Fruit fly (Drosophila melanogaster): ENCODE measurements around the gene CG15498.

CG15498 gene

DNA sequence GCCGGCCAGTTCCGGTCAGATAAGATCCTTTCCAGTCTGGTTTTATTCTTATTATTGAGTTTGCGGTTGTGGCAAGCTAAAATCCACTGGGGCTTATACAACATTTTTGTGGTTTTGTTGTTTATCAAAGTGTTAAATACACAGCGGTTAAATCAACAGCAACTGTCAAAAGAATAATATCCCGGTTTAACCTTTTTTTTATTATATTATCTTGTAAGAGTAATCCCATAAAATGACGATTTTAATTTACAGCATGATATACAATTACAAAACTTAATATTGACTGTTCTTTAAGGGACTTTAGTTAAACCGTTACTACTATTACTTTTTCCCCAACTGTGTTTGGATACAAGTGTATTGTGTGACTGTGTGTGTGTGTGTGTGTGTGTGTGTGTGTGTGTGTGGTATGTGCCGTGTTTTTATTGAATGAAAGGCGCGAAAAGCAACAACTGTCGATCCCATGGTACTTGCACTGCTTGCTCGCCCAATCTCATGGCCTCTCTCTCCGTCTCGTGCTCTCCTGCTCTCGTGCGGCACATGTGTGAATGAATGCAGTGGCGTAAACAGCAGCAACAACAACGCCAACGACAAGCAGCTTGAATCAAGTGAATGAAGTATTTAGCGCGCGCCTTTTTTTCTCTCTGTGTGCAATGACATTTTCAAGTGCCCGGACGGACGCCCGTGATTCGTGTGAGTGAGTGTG is 20.7 kb upstream of the CG15498 start:
- TF ChIP-seq dl (GFP tag; optimal IDR thresholded peaks at IDR 0.05; ENCODE audit: insufficient read depth in 1 of 2, partially characterized antibody in 2 of 2) (peak; percentile 32 to 37), Vsx2 (GFP tag; optimal IDR thresholded peaks at IDR 0.05; ENCODE audit: partially characterized antibody) (peak; percentile 89), Dfd (GFP tag; optimal IDR thresholded peaks at IDR 0.05) (peak; percentile 94), Dif (GFP tag; optimal IDR thresholded peaks at IDR 0.05; ENCODE audit: partially characterized antibody) (peak; percentile 60), foxo (GFP tag; optimal IDR thresholded peaks at IDR 0.05) (peak in 1 of 2 experiments; percentile 23), fru (GFP tag; optimal IDR thresholded peaks at IDR 0.05) (peak; percentile 16), br (GFP tag; optimal IDR thresholded peaks at IDR 0.05) (peak; percentile 5), Hr78 (GFP tag; optimal IDR thresholded peaks at IDR 0.05) (no peak), dsf (GFP tag; optimal IDR thresholded peaks at IDR 0.05; ENCODE audit: borderline replicate concordance) (no peak), psq (GFP tag; optimal IDR thresholded peaks at IDR 0.05) (peak; percentile 49), lola (GFP tag; optimal IDR thresholded peaks at IDR 0.05) (no peak), sv (GFP tag; optimal IDR thresholded peaks at IDR 0.05) (no peak), OdsH (GFP tag; optimal IDR thresholded peaks at IDR 0.05) (peak; percentile 50), Hnf4 (GFP tag; optimal IDR thresholded peaks at IDR 0.05) (peak; percentile 42), h (GFP tag; optimal IDR thresholded peaks at IDR 0.05) (peak; percentile 46), N (GFP tag; optimal IDR thresholded peaks at IDR 0.05) (peak; percentile 41), brk (GFP tag; optimal IDR thresholded peaks at IDR 0.05) (no peak)

dm6 chr3R:21587480-21588055 is 18.6 kb upstream of the CG15498 start:
- TF ChIP-seq Rel (GFP tag; optimal IDR thresholded peaks at IDR 0.05) (no peak), Rel (tag; optimal IDR thresholded peaks at IDR 0.05) (peak; percentile 81), jim (GFP tag; optimal IDR thresholded peaks at IDR 0.05) (no peak)

DNA sequence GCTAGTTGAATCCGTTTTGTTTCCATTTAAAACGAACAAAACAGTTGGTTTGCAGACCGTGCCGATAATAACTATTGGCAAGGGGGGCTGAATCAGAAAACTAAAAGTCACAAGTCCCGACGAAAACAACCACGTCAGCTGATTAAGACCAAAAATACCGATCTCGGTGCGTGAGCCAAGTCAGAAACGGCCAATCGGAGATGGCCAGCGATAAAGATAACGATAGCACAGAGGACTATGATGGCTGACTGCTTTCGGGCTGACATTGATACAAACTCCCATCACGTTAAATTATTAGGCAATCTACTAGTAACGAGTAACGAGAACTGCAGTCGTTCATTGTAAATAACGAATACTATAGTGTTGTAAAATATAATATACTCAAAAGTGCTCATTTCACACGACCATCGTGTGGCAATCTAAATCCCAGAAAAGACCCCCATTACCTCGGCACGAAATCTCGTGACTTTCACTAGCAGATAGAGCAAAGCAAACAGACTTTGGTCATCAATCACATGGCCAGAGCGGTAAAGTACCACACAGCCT is 18.0 kb upstream of the CG15498 start:
- TF ChIP-seq usp (GFP tag; optimal IDR thresholded peaks at IDR 0.05) (no peak), OdsH (GFP tag; optimal IDR thresholded peaks at IDR 0.05) (no peak), tai (GFP tag; optimal IDR thresholded peaks at IDR 0.05) (no peak), lola (GFP tag; optimal IDR thresholded peaks at IDR 0.05) (no peak), pan (optimal IDR thresholded peaks at IDR 0.05) (no peak), Sp1 (GFP tag; optimal IDR thresholded peaks at IDR 0.05) (no peak), rgr (GFP tag; optimal IDR thresholded peaks at IDR 0.05) (no peak), Dif (GFP tag; optimal IDR thresholded peaks at IDR 0.05; ENCODE audit: partially characterized antibody) (no peak), HLH106 (tag; optimal IDR thresholded peaks at IDR 0.05) (no peak), dsf (GFP tag; optimal IDR thresholded peaks at IDR 0.05; ENCODE audit: borderline replicate concordance) (no peak), Mio (GFP tag; optimal IDR thresholded peaks at IDR 0.05) (no peak), GATAd (GFP tag; optimal IDR thresholded peaks at IDR 0.05) (no peak), ey (GFP tag; optimal IDR thresholded peaks at IDR 0.05) (no peak), sage (GFP tag; optimal IDR thresholded peaks at IDR 0.05) (no peak), br (GFP tag; optimal IDR thresholded peaks at IDR 0.05) (no peak), CG32264 (GFP tag; optimal IDR thresholded peaks at IDR 0.05) (no peak), CG9705 (GFP tag; optimal IDR thresholded peaks at IDR 0.05) (no peak), psq (GFP tag; optimal IDR thresholded peaks at IDR 0.05) (no peak), CrebA (GFP tag; optimal IDR thresholded peaks at IDR 0.05; ENCODE audit: borderline replicate concordance) (no peak)

dm6 chr3R:21586351-21586750 is 17.4 kb upstream of the CG15498 start:
- no peak for TF ChIP-seq usp (GFP tag; optimal IDR thresholded peaks at IDR 0.05)
- no peak for TF ChIP-seq Hnf4 (GFP tag; optimal IDR thresholded peaks at IDR 0.05)
- TF ChIP-seq Abd-B (GFP tag; optimal IDR thresholded peaks at IDR 0.05): no peak
- TF ChIP-seq Vsx2 (GFP tag; optimal IDR thresholded peaks at IDR 0.05; ENCODE audit: partially characterized antibody): no peak
- no peak for TF ChIP-seq Rel (GFP tag; optimal IDR thresholded peaks at IDR 0.05)
- TF ChIP-seq Rel (tag; optimal IDR thresholded peaks at IDR 0.05): peak; percentile 64
- no peak for TF ChIP-seq sage (GFP tag; optimal IDR thresholded peaks at IDR 0.05)

Measured in whole organism, wandering third instar larva.